Fruit fly (Drosophila melanogaster) whole organism, embryonic: ENCODE data around the gene CG5849.

Experiments
- Asciz ChIP-seq: fragments of 200-800 bp; sonication (Bioruptor generic); optimal IDR thresholded peaks from 2 replicates; lab custom pipeline; 2017; ENCODE audit warnings: missing biosample characterization, mild to moderate bottlenecking, missing genetic modification characterization, missing genetic modification reagents
- CG10431 ChIP-seq: fragments of 200-800 bp; sonication (Bioruptor generic); optimal IDR thresholded peaks from 3 replicates; lab custom pipeline; 2018; ENCODE audit warnings: missing biosample characterization, mild to moderate bottlenecking, missing genetic modification characterization
- CG11695 ChIP-seq: fragments of 200-800 bp; sonication (Bioruptor generic); IDR thresholded peaks from 3 replicates; pipeline ENCODE4 v1.3.6; 2022; ENCODE audit warnings: missing biosample characterization, missing genetic modification characterization
- CG11723 ChIP-seq: fragments of 200-800 bp; sonication (Bioruptor generic); optimal IDR thresholded peaks from 2 replicates; lab custom pipeline; 2017; ENCODE audit warnings: missing biosample characterization, mild to moderate bottlenecking, missing genetic modification characterization
- CG15269 ChIP-seq: fragments of 200-800 bp; sonication (Bioruptor generic); optimal IDR thresholded peaks from 2 replicates; lab custom pipeline; 2018; ENCODE audit warnings: missing biosample characterization, mild to moderate bottlenecking, missing genetic modification characterization, moderate library complexity
- CG1529 ChIP-seq: fragments of 200-800 bp; sonication (Bioruptor generic); optimal IDR thresholded peaks from 3 replicates; lab custom pipeline; 2018; ENCODE audit warnings: missing biosample characterization, missing genetic modification characterization
- CG18262 ChIP-seq: fragments of 200-800 bp; optimal IDR thresholded peaks from 3 replicates; lab custom pipeline; 2019; ENCODE audit warnings: missing biosample characterization, mild to moderate bottlenecking, missing genetic modification characterization, moderate library complexity
- CG18764 ChIP-seq: fragments of 200-800 bp; sonication (Bioruptor generic); optimal IDR thresholded peaks from 3 replicates; lab custom pipeline; 2016; ENCODE audit warnings: missing biosample characterization, missing genetic modification characterization
- CG2202 ChIP-seq: fragments of 200-800 bp; sonication (Bioruptor generic); optimal IDR thresholded peaks from 2 replicates; lab custom pipeline; 2018; ENCODE audit warnings: missing biosample characterization, mild to moderate bottlenecking, missing genetic modification characterization
- CG2875 ChIP-seq: fragments of 200-800 bp; sonication (Bioruptor generic); optimal IDR thresholded peaks from 2 replicates; lab custom pipeline; 2017; ENCODE audit warnings: missing biosample characterization, mild to moderate bottlenecking, missing genetic modification characterization, missing genetic modification reagents
- CG3065 ChIP-seq: fragments of 200-800 bp; sonication (Bioruptor generic); optimal IDR thresholded peaks from 2 replicates; lab custom pipeline; 2016; ENCODE audit warnings: missing biosample characterization, missing genetic modification characterization
- CG3407 ChIP-seq: fragments of 200-800 bp; sonication (Bioruptor generic); optimal IDR thresholded peaks from 2 replicates; lab custom pipeline; 2018; ENCODE audit warnings: missing biosample characterization, mild to moderate bottlenecking, missing genetic modification characterization
- CG3838 ChIP-seq: fragments of 200-800 bp; sonication (Bioruptor generic); optimal IDR thresholded peaks from 3 replicates; lab custom pipeline; 2016; ENCODE audit warnings: missing biosample characterization, missing genetic modification characterization
- CG4404 ChIP-seq: fragments of 200-800 bp; sonication (Bioruptor generic); IDR thresholded peaks from 2 replicates; pipeline ENCODE4 v1.3.6; 2022; ENCODE audit warnings: missing biosample characterization, missing genetic modification characterization
- CG4617 ChIP-seq: fragments of 200-800 bp; sonication (Bioruptor generic); optimal IDR thresholded peaks from 3 replicates; lab custom pipeline; 2016; ENCODE audit warnings: missing biosample characterization, missing genetic modification characterization, borderline replicate concordance
- CG6175 ChIP-seq: fragments of 200-800 bp; sonication (Bioruptor generic); IDR thresholded peaks from 3 replicates; pipeline ENCODE4 v1.3.6; 2022; ENCODE audit warnings: missing biosample characterization, missing genetic modification characterization
- CG8388 ChIP-seq: fragments of 200-800 bp; sonication (Bioruptor generic); optimal IDR thresholded peaks from 2 replicates; lab custom pipeline; 2019; ENCODE audit warnings: missing biosample characterization, mild to moderate bottlenecking, missing genetic modification characterization, moderate library complexity
- CG8478 ChIP-seq: fragments of >200 bp; optimal IDR thresholded peaks from 2 replicates; lab custom pipeline; 2018
- CG8765 ChIP-seq: fragments of 200-800 bp; sonication (Bioruptor generic); IDR thresholded peaks from 2 replicates; pipeline ENCODE4 v1.3.6; 2022; ENCODE audit warnings: missing biosample characterization, missing genetic modification characterization
- Dbx ChIP-seq: fragments of 200-800 bp; sonication (Bioruptor generic); IDR thresholded peaks from 3 replicates; pipeline ENCODE4 v1.3.6; 2022; ENCODE audit warnings: missing biosample characterization, missing genetic modification characterization
- Dip2 ChIP-seq: fragments of 200-800 bp; sonication (Bioruptor generic); IDR thresholded peaks from 2 replicates; pipeline ENCODE4 v1.3.6; 2022; ENCODE audit warnings: missing biosample characterization, missing genetic modification characterization
- Eip74EF ChIP-seq, 2 experiments: fragments of 200-800 bp in 1 of 2; fragments of >200 bp in 1 of 2; sonication (Bioruptor generic) in 1 of 2; optimal IDR thresholded peaks; 2 replicates each; lab custom pipeline; 2017 to 2019; ENCODE audit warnings: missing biosample characterization in 2 of 2, missing genetic modification characterization in 2 of 2, mild to moderate bottlenecking in 1 of 2, moderate library complexity in 1 of 2
- GATAe ChIP-seq: fragments of 200-800 bp; sonication (Bioruptor generic); conservative IDR thresholded peaks from 2 replicates; pipeline ENCODE4 v1.3.6; 2022; ENCODE audit warnings: missing biosample characterization, missing genetic modification characterization
- HmgD ChIP-seq: fragments of 200-800 bp; sonication (Bioruptor generic); optimal IDR thresholded peaks from 3 replicates; lab custom pipeline; 2016; ENCODE audit warnings: missing biosample characterization, missing genetic modification characterization
- Hmr ChIP-seq: fragments of 200-800 bp; sonication (Bioruptor generic); optimal IDR thresholded peaks from 3 replicates; lab custom pipeline; 2017; ENCODE audit warnings: mild to moderate bottlenecking, missing biosample characterization, missing genetic modification reagents, missing genetic modification characterization
- Hr3 ChIP-seq: fragments of 200-800 bp; sonication (Bioruptor generic); optimal IDR thresholded peaks from 3 replicates; lab custom pipeline; 2016; ENCODE audit warnings: missing biosample characterization, missing genetic modification characterization
- Hsf ChIP-seq: fragments of 200-800 bp; sonication (Bioruptor generic); optimal IDR thresholded peaks from 3 replicates; lab custom pipeline; 2016; ENCODE audit warnings: missing biosample characterization, missing genetic modification characterization
- Nf-YC ChIP-seq: fragments of 200-800 bp; optimal IDR thresholded peaks from 3 replicates; lab custom pipeline; 2019; ENCODE audit warnings: missing biosample characterization, mild to moderate bottlenecking, missing genetic modification characterization, moderate library complexity
- Optix ChIP-seq: fragments of 200-800 bp; sonication (Bioruptor generic); IDR thresholded peaks from 3 replicates; pipeline ENCODE4 v1.3.6; 2022; ENCODE audit warnings: missing biosample characterization, missing genetic modification characterization
- Poxn ChIP-seq: fragments of 200-800 bp; sonication (Bioruptor generic); IDR thresholded peaks from 2 replicates; pipeline ENCODE4 v1.3.6; 2022; ENCODE audit warnings: missing biosample characterization, missing genetic modification characterization
- Sin3A ChIP-seq: fragments of >200 bp; optimal IDR thresholded peaks from 2 replicates; lab custom pipeline; 2018
- Spps ChIP-seq: fragments of 200-800 bp; sonication (Bioruptor generic); optimal IDR thresholded peaks from 2 replicates; lab custom pipeline; 2018; ENCODE audit warnings: missing biosample characterization, mild to moderate bottlenecking, missing genetic modification characterization
- ase ChIP-seq: fragments of 200-800 bp; sonication (Bioruptor generic); IDR thresholded peaks from 3 replicates; pipeline ENCODE4 v1.3.6; 2022; ENCODE audit warnings: missing biosample characterization, missing genetic modification characterization
- chif ChIP-seq, 2 experiments: fragments of 200-800 bp; sonication (Bioruptor generic); optimal IDR thresholded peaks; 3 replicates each; lab custom pipeline; 2016; ENCODE audit warnings: missing biosample characterization in 2 of 2, missing genetic modification characterization in 2 of 2
- ci ChIP-seq: fragments of 200-800 bp; sonication (Bioruptor generic); IDR thresholded peaks from 3 replicates; pipeline ENCODE4 v1.3.6; 2022; ENCODE audit warnings: missing biosample characterization, missing genetic modification characterization
- crp ChIP-seq, 2 experiments: fragments of 200-800 bp; sonication (Bioruptor generic); optimal IDR thresholded peaks; 2 replicates in 1 of 2; 3 replicates in 1 of 2; lab custom pipeline; 2017; ENCODE audit warnings: missing biosample characterization in 2 of 2, missing genetic modification characterization in 2 of 2, mild to moderate bottlenecking in 1 of 2, moderate library complexity in 1 of 2
- dpn ChIP-seq, 2 experiments: fragments of 200-800 bp; sonication (Bioruptor generic); optimal IDR thresholded peaks; 3 replicates each; lab custom pipeline; 2016; ENCODE audit warnings: missing biosample characterization in 2 of 2, missing genetic modification characterization in 2 of 2
- fd96Cb ChIP-seq: fragments of 200-800 bp; sonication (Bioruptor generic); optimal IDR thresholded peaks from 2 replicates; lab custom pipeline; 2018; ENCODE audit warnings: missing biosample characterization, mild to moderate bottlenecking, missing genetic modification characterization, moderate library complexity
- gt ChIP-seq: fragments of 200-800 bp; sonication (Bioruptor generic); IDR thresholded peaks from 2 replicates; pipeline ENCODE4 v1.3.6; 2022; ENCODE audit warnings: missing biosample characterization, missing genetic modification characterization
- hbn ChIP-seq: fragments of 200-800 bp; sonication (Bioruptor generic); IDR thresholded peaks from 2 replicates; pipeline ENCODE4 v1.3.6; 2022; ENCODE audit warnings: missing biosample characterization, missing genetic modification characterization; ENCODE audit not compliant: partially characterized antibody
- inv ChIP-seq: fragments of 200-800 bp; sonication (Bioruptor generic); IDR thresholded peaks from 2 replicates; pipeline ENCODE4 v1.3.6; 2022; ENCODE audit warnings: missing biosample characterization, missing genetic modification characterization; ENCODE audit not compliant: partially characterized antibody
- kah ChIP-seq: fragments of 200-800 bp; sonication (Bioruptor generic); optimal IDR thresholded peaks from 2 replicates; lab custom pipeline; 2018; ENCODE audit warnings: missing biosample characterization, mild to moderate bottlenecking, missing genetic modification characterization
- ken ChIP-seq: fragments of 200-800 bp; sonication (Bioruptor generic); IDR thresholded peaks from 3 replicates; pipeline ENCODE4 v1.3.6; 2022; ENCODE audit warnings: missing biosample characterization, missing genetic modification characterization
- lbe ChIP-seq: fragments of 200-800 bp; sonication (Bioruptor generic); optimal IDR thresholded peaks from 2 replicates; lab custom pipeline; 2016; ENCODE audit warnings: missing biosample characterization, mild to moderate bottlenecking, missing genetic modification characterization
- odd ChIP-seq: fragments of 200-800 bp; sonication (Bioruptor generic); optimal IDR thresholded peaks from 2 replicates; lab custom pipeline; 2017; ENCODE audit warnings: missing biosample characterization, mild to moderate bottlenecking, missing genetic modification characterization
- ro ChIP-seq: fragments of 200-800 bp; sonication (Bioruptor generic); IDR thresholded peaks from 2 replicates; pipeline ENCODE4 v1.3.6; 2022; ENCODE audit warnings: missing biosample characterization, missing genetic modification characterization
- row ChIP-seq: fragments of 200-800 bp; sonication (Bioruptor generic); IDR thresholded peaks from 3 replicates; pipeline ENCODE4 v1.3.6; 2022; ENCODE audit warnings: missing biosample characterization, missing genetic modification characterization
- sna ChIP-seq: fragments of 200-800 bp; sonication (Bioruptor generic); IDR thresholded peaks from 2 replicates; pipeline ENCODE4 v1.3.6; 2022; ENCODE audit warnings: missing biosample characterization, missing genetic modification characterization; ENCODE audit not compliant: partially characterized antibody
- trem ChIP-seq: fragments of 200-800 bp; optimal IDR thresholded peaks from 3 replicates; lab custom pipeline; 2019; ENCODE audit warnings: missing biosample characterization, mild to moderate bottlenecking, missing genetic modification characterization, moderate library complexity
- vfl ChIP-seq: fragments of 200-800 bp; sonication (Bioruptor generic); optimal IDR thresholded peaks from 2 replicates; lab custom pipeline; 2016; ENCODE audit warnings: missing biosample characterization, missing genetic modification characterization
- zen ChIP-seq: fragments of 200-800 bp; sonication (Bioruptor generic); optimal IDR thresholded peaks from 3 replicates; lab custom pipeline; 2018; ENCODE audit warnings: missing biosample characterization, mild to moderate bottlenecking, missing genetic modification characterization, moderate library complexity
- zf30C ChIP-seq: fragments of 200-800 bp; sonication (Bioruptor generic); optimal IDR thresholded peaks from 3 replicates; lab custom pipeline; 2018; ENCODE audit warnings: missing biosample characterization, mild to moderate bottlenecking, missing genetic modification characterization

The CG5849 gene

DNA sequence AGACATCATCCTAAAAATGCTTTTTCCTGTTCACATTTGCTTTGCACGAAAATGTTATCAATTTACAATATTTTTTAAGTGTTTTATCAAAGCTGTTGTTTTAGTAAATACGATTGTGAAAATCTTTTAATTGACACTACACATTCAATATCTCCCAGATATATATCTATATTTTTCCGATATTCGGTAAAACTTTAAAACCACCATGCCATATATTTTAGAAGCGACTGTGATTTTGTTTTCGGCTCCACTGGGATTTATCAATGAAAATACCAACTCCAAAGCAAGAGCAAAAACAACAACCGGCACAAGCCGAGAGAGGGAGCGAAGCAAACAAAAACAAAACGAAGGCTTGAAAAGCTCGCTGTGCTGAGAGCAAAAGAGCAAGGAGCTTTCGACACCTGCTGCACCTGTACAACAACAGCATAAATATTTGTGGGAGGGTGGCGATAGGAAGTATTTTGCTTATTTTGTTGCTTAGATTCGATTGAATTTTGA, 19.9 kb upstream of the CG5849 start (continued):
- TF ChIP-seq Hsf (peak; percentile 23), CG3407 (GFP tag; lab: Kevin White, UChicago) (no peak), CG3838 (GFP tag; lab: Kevin White, UChicago) (no peak), vfl (GFP tag; lab: Kevin White, UChicago) (no peak), fd96Cb (peak; percentile 10), HmgD (GFP tag; lab: Kevin White, UChicago) (no peak), CG8388 (GFP tag; lab: Kevin White, UChicago) (peak; percentile 59), chif (GFP tag; optimal IDR thresholded peaks at IDR 0.05; lab: Kevin White, UChicago) (no peak), Optix (GFP tag; lab: Robert Waterston, UW) (no peak), CG18764 (no peak), lbe (GFP tag; lab: Kevin White, UChicago) (peak; percentile 6), trem (tag; lab: Kevin White, UChicago) (no peak), Spps (tag; lab: Kevin White, UChicago) (no peak), Dip2 (GFP tag; lab: Robert Waterston, UW) (no peak), Nf-YC (tag; lab: Kevin White, UChicago) (no peak), ase (GFP tag; lab: Robert Waterston, UW) (peak; percentile 57; the same call in 2 of the 3 replicates), gt (no peak), odd (GFP tag; lab: Kevin White, UChicago) (peak; percentile 57), dpn (GFP tag; optimal IDR thresholded peaks at IDR 0.05; lab: Kevin White, UChicago) (peak; percentile 16 to 48), CG15269 (tag; lab: Kevin White, UChicago) (peak; percentile 62), row (no peak), CG2202 (tag; lab: Kevin White, UChicago) (no peak), CG4617 (GFP tag; lab: Kevin White, UChicago) (no peak), crp (GFP tag; optimal IDR thresholded peaks at IDR 0.05; lab: Kevin White, UChicago) (peak in 1 of 2 experiments; percentile 30), sna (GFP tag; lab: Robert Waterston, UW) (no peak), CG3065 (no peak), Hmr (GFP tag; lab: Kevin White, UChicago) (peak; percentile 37), ci (GFP tag; lab: Robert Waterston, UW) (no peak), CG8478 (lab: Kevin White, UChicago) (no peak), CG11723 (GFP tag; lab: Kevin White, UChicago) (peak; percentile 12), kah (GFP tag; lab: Kevin White, UChicago) (no peak), GATAe (GFP tag; lab: Robert Waterston, UW) (no peak), Hr3 (no peak), Dbx (GFP tag; lab: Robert Waterston, UW) (no peak), CG1529 (peak; percentile 9), CG6175 (GFP tag; lab: Robert Waterston, UW) (no peak), CG11695 (GFP tag; lab: Robert Waterston, UW) (peak; percentile 54; the same call in 2 of the 3 replicates), zen (tag; lab: Kevin White, UChicago) (no peak), Poxn (GFP tag; lab: Robert Waterston, UW) (no peak), Asciz (peak; percentile 46), CG18262 (tag; lab: Kevin White, UChicago) (peak; percentile 60), CG8765 (GFP tag; lab: Robert Waterston, UW) (no peak), Eip74EF (GFP tag; optimal IDR thresholded peaks at IDR 0.05; lab: Kevin White, UChicago) (peak in 1 of 2 experiments; percentile 42), Sin3A (lab: Kevin White, UChicago) (no peak), ro (no peak), inv (GFP tag; lab: Robert Waterston, UW) (no peak), CG10431 (GFP tag; lab: Kevin White, UChicago) (no peak), ken (GFP tag; lab: Robert Waterston, UW) (no peak), CG4404 (no peak), CG2875 (GFP tag; lab: Kevin White, UChicago) (no peak), hbn (no peak), zf30C (GFP tag; lab: Kevin White, UChicago) (no peak)
